Worm (Caenorhabditis elegans) whole organism, late embryonic: ENCODE results near the gene clec-134.

Experiments
- K02D7.2 ChIP-seq: sonication (generic microtip); optimal IDR thresholded peaks from 2 replicates; lab custom pipeline; 2017; ENCODE audit warnings: mild to moderate bottlenecking, missing genetic modification characterization, missing compliant biosample characterization
- Y22D7AL.16 ChIP-seq: sonication (generic microtip); optimal IDR thresholded peaks from 2 replicates; lab custom pipeline; 2016; ENCODE audit warnings: missing genetic modification characterization, missing compliant biosample characterization
- ahr-1 ChIP-seq: sonication (generic microtip); optimal IDR thresholded peaks from 2 replicates; lab custom pipeline; 2016; ENCODE audit warnings: missing genetic modification characterization, missing compliant biosample characterization
- ceh-18 ChIP-seq: sonication (generic microtip); optimal IDR thresholded peaks from 2 replicates; lab custom pipeline; 2016; ENCODE audit warnings: missing genetic modification characterization, missing compliant biosample characterization
- ceh-19 ChIP-seq: fragments of 200-800 bp; sonication (Bioruptor generic); optimal IDR thresholded peaks from 2 replicates; lab custom pipeline; 2018; ENCODE audit warnings: mild to moderate bottlenecking, missing genetic modification characterization, missing compliant biosample characterization
- ceh-24 ChIP-seq: sonication (generic microtip); optimal IDR thresholded peaks from 2 replicates; lab custom pipeline; 2016; ENCODE audit warnings: mild to moderate bottlenecking, missing genetic modification characterization, missing compliant biosample characterization
- ceh-30 ChIP-seq: fragments of 150-350 bp; optimal IDR thresholded peaks from 2 replicates; lab custom pipeline; 2014; ENCODE audit warnings: missing biosample characterization, missing genetic modification characterization
- ceh-6 ChIP-seq: fragments of 200-800 bp; sonication (Bioruptor generic); optimal IDR thresholded peaks from 2 replicates; lab custom pipeline; 2018; ENCODE audit warnings: mild to moderate bottlenecking, missing genetic modification characterization, missing compliant biosample characterization
- ceh-9 ChIP-seq: sonication (generic microtip); optimal IDR thresholded peaks from 2 replicates; lab custom pipeline; 2016; ENCODE audit warnings: mild to moderate bottlenecking, missing genetic modification characterization, inconsistent platforms, missing compliant biosample characterization
- dve-1 ChIP-seq: sonication (generic microtip); optimal IDR thresholded peaks from 2 replicates; lab custom pipeline; 2017; ENCODE audit warnings: antibody characterized with exemption, mild to moderate bottlenecking, missing genetic modification characterization, missing compliant biosample characterization
- elt-4 ChIP-seq: sonication (generic microtip); optimal IDR thresholded peaks from 2 replicates; lab custom pipeline; 2016; ENCODE audit warnings: missing genetic modification characterization, missing compliant biosample characterization
- fkh-10 ChIP-seq: fragments of 150-350 bp; optimal IDR thresholded peaks from 2 replicates; lab custom pipeline; 2014; ENCODE audit warnings: missing biosample characterization, missing genetic modification reagents, missing genetic modification characterization
- fkh-6 ChIP-seq: sonication (generic microtip); optimal IDR thresholded peaks from 2 replicates; lab custom pipeline; 2016; ENCODE audit warnings: missing genetic modification characterization, missing compliant biosample characterization
- hlh-13 ChIP-seq: fragments of 200-800 bp; sonication (Bioruptor generic); optimal IDR thresholded peaks from 2 replicates; lab custom pipeline; 2018; ENCODE audit warnings: mild to moderate bottlenecking, missing genetic modification characterization, missing compliant biosample characterization
- hlh-15 ChIP-seq: sonication (generic microtip); optimal IDR thresholded peaks from 2 replicates; lab custom pipeline; 2016; ENCODE audit warnings: missing genetic modification characterization, missing compliant biosample characterization
- hlh-30 ChIP-seq: sonication (generic microtip); optimal IDR thresholded peaks from 2 replicates; lab custom pipeline; 2017; ENCODE audit warnings: antibody characterized with exemption, missing genetic modification characterization, missing compliant biosample characterization; ENCODE audit not compliant: insufficient read depth
- hlh-6 ChIP-seq: sonication (generic microtip); optimal IDR thresholded peaks from 2 replicates; lab custom pipeline; 2016; ENCODE audit warnings: missing genotype, missing genetic modification characterization, missing compliant biosample characterization
- lim-6 ChIP-seq: sonication (generic microtip); optimal IDR thresholded peaks from 2 replicates; lab custom pipeline; 2016; ENCODE audit warnings: missing genetic modification characterization, missing compliant biosample characterization
- lin-11 ChIP-seq: fragments of 200-800 bp; sonication (Bioruptor generic); optimal IDR thresholded peaks from 2 replicates; lab custom pipeline; 2018; ENCODE audit warnings: mild to moderate bottlenecking, missing genetic modification characterization, missing compliant biosample characterization
- madf-2 ChIP-seq: sonication (generic microtip); optimal IDR thresholded peaks from 2 replicates; lab custom pipeline; 2017; ENCODE audit warnings: missing genetic modification characterization, missing compliant biosample characterization
- nhr-11 ChIP-seq: fragments of 150-350 bp; optimal IDR thresholded peaks from 2 replicates; lab custom pipeline; 2014; ENCODE audit warnings: missing biosample characterization, missing genetic modification characterization
- nhr-232 ChIP-seq: sonication (generic microtip); optimal IDR thresholded peaks from 2 replicates; lab custom pipeline; 2016; ENCODE audit warnings: missing genetic modification characterization, missing compliant biosample characterization
- odd-2 ChIP-seq: sonication (generic microtip); optimal IDR thresholded peaks from 2 replicates; lab custom pipeline; 2017; ENCODE audit warnings: antibody characterized with exemption, mild to moderate bottlenecking, missing genetic modification characterization, missing compliant biosample characterization
- pag-3 ChIP-seq: sonication (generic microtip); optimal IDR thresholded peaks from 2 replicates; lab custom pipeline; 2016; ENCODE audit warnings: missing compliant biosample characterization, missing genetic modification characterization, borderline replicate concordance
- ref-2 ChIP-seq: sonication (generic microtip); optimal IDR thresholded peaks from 2 replicates; lab custom pipeline; 2016; ENCODE audit warnings: missing genetic modification characterization, missing compliant biosample characterization
- sdc-2 ChIP-seq: sonication (generic microtip); optimal IDR thresholded peaks from 2 replicates; lab custom pipeline; 2016; ENCODE audit warnings: missing genotype, missing genetic modification characterization, missing compliant biosample characterization
- sox-2 ChIP-seq: fragments of 200-800 bp; sonication (Bioruptor generic); IDR thresholded peaks from 2 replicates; pipeline ENCODE4 v1.3.6; 2022; ENCODE audit warnings: missing genetic modification reagents, missing genetic modification characterization, missing compliant biosample characterization
- sox-4 ChIP-seq: sonication (generic microtip); optimal IDR thresholded peaks from 2 replicates; lab custom pipeline; 2017; ENCODE audit warnings: mild to moderate bottlenecking, missing genetic modification characterization, inconsistent platforms, missing compliant biosample characterization
- tbx-2 ChIP-seq: sonication (generic microtip); optimal IDR thresholded peaks from 2 replicates; lab custom pipeline; 2016; ENCODE audit warnings: missing genetic modification characterization, missing compliant biosample characterization
- tbx-7 ChIP-seq: sonication (generic microtip); optimal IDR thresholded peaks from 2 replicates; lab custom pipeline; 2016; ENCODE audit warnings: missing genotype, missing genetic modification characterization, missing compliant biosample characterization
- ttx-3 ChIP-seq: sonication (generic microtip); optimal IDR thresholded peaks from 2 replicates; lab custom pipeline; 2016; ENCODE audit warnings: missing genetic modification reagents, missing genetic modification characterization, missing compliant biosample characterization
- unc-3 ChIP-seq, 2 experiments: fragments of 200-800 bp in 1 of 2; sonication (Bioruptor generic) in 1 of 2; sonication (generic microtip) in 1 of 2; conservative IDR thresholded peaks in 1 of 2; optimal IDR thresholded peaks in 1 of 2; 2 replicates each; pipeline versions ENCODE4 v1.3.6 to Lab custom; 2016 to 2022; ENCODE audit warnings: missing compliant biosample characterization in 2 of 2, missing genetic modification characterization in 2 of 2, missing genetic modification reagents in 1 of 2
- unc-55 ChIP-seq: sonication (generic microtip); optimal IDR thresholded peaks from 2 replicates; lab custom pipeline; 2017; ENCODE audit warnings: missing biosample characterization, missing genetic modification reagents, missing genetic modification characterization
- unc-86 ChIP-seq: sonication (generic microtip); optimal IDR thresholded peaks from 2 replicates; lab custom pipeline; 2016; ENCODE audit warnings: missing genetic modification characterization, missing compliant biosample characterization
- zip-5 ChIP-seq: sonication (generic microtip); optimal IDR thresholded peaks from 2 replicates; lab custom pipeline; 2016; ENCODE audit warnings: missing genetic modification characterization, missing compliant biosample characterization
- ztf-16 ChIP-seq: sonication (generic microtip); optimal IDR thresholded peaks from 2 replicates; lab custom pipeline; 2017; ENCODE audit warnings: missing genetic modification characterization, missing compliant biosample characterization

Gene clec-134

ce11 chrII:3556584-3556983 is 23.3 kb upstream of the clec-134 start:
- no peak for TF ChIP-seq ceh-9 (tag; lab: Kevin White, UChicago)
- TF ChIP-seq tbx-7 (tag; lab: Kevin White, UChicago), result no peak
- no peak for TF ChIP-seq tbx-2 (tag; lab: Kevin White, UChicago)
- no peak for TF ChIP-seq hlh-15 (tag; lab: Kevin White, UChicago)
- no peak for TF ChIP-seq ceh-6 (GFP tag; lab: Kevin White, UChicago)
- no peak for TF ChIP-seq sox-2
- TF ChIP-seq elt-4 (tag; lab: Kevin White, UChicago), result no peak
- no peak for TF ChIP-seq pag-3
- no peak for TF ChIP-seq unc-86 (tag; lab: Kevin White, UChicago)
- TF ChIP-seq fkh-10 (GFP tag; lab: Kevin White, UChicago), result no peak
- TF ChIP-seq nhr-232, result no peak
- no peak for TF ChIP-seq K02D7.2 (tag; lab: Kevin White, UChicago)
- TF ChIP-seq unc-55, result no peak
- TF ChIP-seq odd-2 (tag; lab: Kevin White, UChicago), result no peak

DNA sequence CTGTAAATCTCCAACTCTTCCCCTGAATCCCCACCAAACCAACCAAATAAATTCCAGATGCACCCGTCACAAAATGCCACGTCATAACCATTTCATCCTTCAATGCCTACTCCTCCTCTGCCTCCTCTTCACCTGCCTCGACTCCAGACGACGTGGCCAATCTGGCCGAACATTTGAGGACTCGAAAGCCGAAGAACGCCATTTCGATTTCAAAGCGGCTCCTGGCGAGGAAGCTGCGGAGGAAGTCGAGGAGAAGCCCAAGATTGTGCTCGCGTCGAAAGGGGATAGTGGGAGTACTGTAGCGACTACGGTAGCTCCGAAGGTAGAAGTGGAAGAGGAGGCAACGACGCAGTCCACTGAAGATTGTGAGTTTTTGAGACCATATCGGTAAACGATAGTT is 22.4 kb upstream of the clec-134 start, which contains the start of gene lgc-45:
TSS of gene lgc-45 (plus strand) at position 56 of the 400 bp plus-strand sequence.
- TF ChIP-seq tbx-2 (tag; lab: Kevin White, UChicago), result no peak
- TF ChIP-seq dve-1 (tag; lab: Kevin White, UChicago), result no peak
- TF ChIP-seq sdc-2, result no peak
- no peak for TF ChIP-seq pag-3
- TF ChIP-seq madf-2 (tag; lab: Kevin White, UChicago), result no peak
- TF ChIP-seq ref-2 (tag; lab: Kevin White, UChicago), result no peak
- TF ChIP-seq ceh-18 (tag; lab: Kevin White, UChicago), result no peak
- no peak for TF ChIP-seq lim-6 (tag; lab: Kevin White, UChicago)
- TF ChIP-seq ahr-1 (tag; lab: Kevin White, UChicago), result no peak
- no peak for TF ChIP-seq zip-5 (tag; lab: Kevin White, UChicago)
- no peak for TF ChIP-seq fkh-6 (tag; lab: Kevin White, UChicago)
- no peak for TF ChIP-seq ztf-16

DNA sequence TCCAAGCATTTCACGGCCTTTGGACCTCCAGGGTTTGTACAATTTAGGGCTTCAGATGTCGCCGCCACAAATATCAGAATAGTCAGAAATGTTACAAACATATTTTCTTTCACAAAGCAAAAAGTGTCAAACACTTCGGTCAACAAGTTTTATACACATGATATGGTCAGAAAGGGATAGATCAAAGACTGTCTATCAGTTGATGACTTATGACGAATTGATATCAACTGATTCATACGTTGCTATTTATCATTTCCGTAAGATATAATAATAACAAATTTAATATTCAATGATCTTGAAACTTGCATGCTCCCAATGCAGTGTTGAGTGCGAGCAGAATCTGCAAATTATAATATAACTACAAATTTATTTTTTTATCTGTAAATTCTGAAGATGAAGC is 19.3 kb upstream of the clec-134 start, which contains the start of gene W10G11.1:
TSS of gene W10G11.1 (minus strand) at position 101 of the 400 bp plus-strand sequence.
- no peak for TF ChIP-seq ztf-16
- TF ChIP-seq ceh-24 (tag; lab: Kevin White, UChicago), result no peak

- TF ChIP-seq unc-3 (GFP tag; conservative IDR thresholded peaks at IDR 0.05; lab: Robert Waterston, UW) (no peak), unc-3 (tag; optimal IDR thresholded peaks at IDR 0.05; lab: Kevin White, UChicago) (no peak), hlh-6 (tag; lab: Kevin White, UChicago) (no peak), hlh-30 (no peak), sox-4 (tag; lab: Kevin White, UChicago) (no peak), elt-4 (tag; lab: Kevin White, UChicago) (no peak), hlh-13 (GFP tag; lab: Kevin White, UChicago) (no peak), K02D7.2 (tag; lab: Kevin White, UChicago) (no peak), nhr-11 (tag; lab: Kevin White, UChicago) (no peak), Y22D7AL.16 (tag; lab: Kevin White, UChicago) (no peak), ttx-3 (tag; lab: Kevin White, UChicago) (no peak), unc-86 (tag; lab: Kevin White, UChicago) (no peak), ceh-19 (GFP tag; lab: Kevin White, UChicago) (no peak), lin-11 (tag; lab: Kevin White, UChicago) (no peak), ceh-30 (no peak), ceh-6 (GFP tag; lab: Kevin White, UChicago) (no peak)
Observed at ce11 chrII:3561561-3561960, 18.3 kb upstream of the clec-134 start, which contains the start of gene W10G11.2. Gene W10G11.2 (minus strand): TSS chrII:3561661.
